Fruit fly (Drosophila melanogaster): ENCODE measurements around the gene Sms.

Sms gene

dm6 chr3L:12266343-12267287, 10.4 kb downstream of the Sms start, which contains the start of gene app (continued):
- TF ChIP-seq hbn (GFP tag; IDR thresholded peaks at IDR 0.05; ENCODE audit: partially characterized antibody) (no peak), dati (GFP tag; IDR thresholded peaks at IDR 0.05) (peak; percentile 43; the same call in 1 of the 2 replicates), CG18262 (tag; optimal IDR thresholded peaks at IDR 0.05) (peak; percentile 89), Pdp1 (GFP tag; optimal IDR thresholded peaks at IDR 0.05) (peak; percentile 67 to 72), fd64A (GFP tag; optimal IDR thresholded peaks at IDR 0.05) (peak; percentile 76), sisA (GFP tag; IDR thresholded peaks at IDR 0.05) (peak; percentile 70), Ravus (GFP tag; IDR thresholded peaks at IDR 0.05) (peak; percentile 42), chn (GFP tag; optimal IDR thresholded peaks at IDR 0.05) (peak; percentile 85), CG1529 (GFP tag; optimal IDR thresholded peaks at IDR 0.05) (peak; percentile 72), Gsc (GFP tag; IDR thresholded peaks at IDR 0.05) (no peak), dmrt11E (tag; optimal IDR thresholded peaks at IDR 0.05) (peak; percentile 80), Camta (GFP tag; optimal IDR thresholded peaks at IDR 0.05) (peak; percentile 62), pita (GFP tag; optimal IDR thresholded peaks at IDR 0.05) (no peak), twi (tag; optimal IDR thresholded peaks at IDR 0.05) (peak; percentile 77), CG10654 (GFP tag; optimal IDR thresholded peaks at IDR 0.05) (peak; percentile 75), Dek (tag; optimal IDR thresholded peaks at IDR 0.05) (peak; percentile 69), CG11504 (tag; optimal IDR thresholded peaks at IDR 0.05) (peak; percentile 85), CG7357 (GFP tag; IDR thresholded peaks at IDR 0.05) (peak; percentile 84), CG4854 (GFP tag; optimal IDR thresholded peaks at IDR 0.05) (peak; percentile 40), CG4282 (GFP tag; optimal IDR thresholded peaks at IDR 0.05) (no peak), H2.0 (GFP tag; IDR thresholded peaks at IDR 0.05) (peak; percentile 90), CG4730 (GFP tag; IDR thresholded peaks at IDR 0.05) (peak; percentile 84), danr (GFP tag; IDR thresholded peaks at IDR 0.05) (peak; percentile 81), CG16863 (GFP tag; optimal IDR thresholded peaks at IDR 0.05) (peak; percentile 68), HmgD (GFP tag; optimal IDR thresholded peaks at IDR 0.05) (peak; percentile 1), Side (GFP tag; optimal IDR thresholded peaks at IDR 0.05) (peak; percentile 70), ash1 (GFP tag; optimal IDR thresholded peaks at IDR 0.05) (no peak), crol (GFP tag; IDR thresholded peaks at IDR 0.05) (no peak), CG8281 (tag; optimal IDR thresholded peaks at IDR 0.05) (peak; percentile 97), CG8359 (GFP tag; optimal IDR thresholded peaks at IDR 0.05; ENCODE audit: borderline replicate concordance) (peak; percentile 62), H15 (GFP tag; IDR thresholded peaks at IDR 0.05) (peak; percentile 89), zfh2 (GFP tag; optimal IDR thresholded peaks at IDR 0.05) (peak; percentile 82), CG14050 (GFP tag; IDR thresholded peaks at IDR 0.05) (peak; percentile 88), trem (tag; optimal IDR thresholded peaks at IDR 0.05) (peak; percentile 71), Trl (optimal IDR thresholded peaks at IDR 0.05) (no peak), Trl (GFP tag; optimal IDR thresholded peaks at IDR 0.05) (peak; percentile 70), shn (GFP tag; optimal IDR thresholded peaks at IDR 0.05) (peak; percentile 53), Jarid2 (GFP tag; optimal IDR thresholded peaks at IDR 0.05) (peak; percentile 86), HHEX (GFP tag; optimal IDR thresholded peaks at IDR 0.05) (peak; percentile 86), kni (GFP tag; optimal IDR thresholded peaks at IDR 0.05) (peak; percentile 73), aop (GFP tag; IDR thresholded peaks at IDR 0.05) (peak; percentile 77), ara (GFP tag; IDR thresholded peaks at IDR 0.05) (peak; percentile 95), CG9817 (tag; optimal IDR thresholded peaks at IDR 0.05) (peak; percentile 91), slbo (GFP tag; IDR thresholded peaks at IDR 0.05) (peak; percentile 90), hb (GFP tag; IDR thresholded peaks at IDR 0.05; ENCODE audit: partially characterized antibody) (no peak), tio (GFP tag; optimal IDR thresholded peaks at IDR 0.05) (peak; percentile 83), CG18476 (GFP tag; optimal IDR thresholded peaks at IDR 0.05) (peak; percentile 90), sd (tag; optimal IDR thresholded peaks at IDR 0.05) (peak; percentile 0), sna (GFP tag; IDR thresholded peaks at IDR 0.05; ENCODE audit: partially characterized antibody) (no peak)

All from whole organism, embryonic.